Worm (Caenorhabditis elegans) whole organism, early embryonic: Measurements from ENCODE around the gene Y50E8A.5.

Experiments
- B0310.2 ChIP-seq: sonication (generic microtip); optimal IDR thresholded peaks from 2 replicates; lab custom pipeline; 2016; ENCODE audit warnings: mild to moderate bottlenecking, missing genetic modification characterization, missing compliant biosample characterization
- F13C5.2 ChIP-seq: sonication (generic microtip); optimal IDR thresholded peaks from 2 replicates; lab custom pipeline; 2017; ENCODE audit warnings: mild to moderate bottlenecking, missing genetic modification characterization, inconsistent platforms, missing compliant biosample characterization
- aly-1 ChIP-seq: sonication (generic microtip); optimal IDR thresholded peaks from 2 replicates; lab custom pipeline; 2016; ENCODE audit warnings: missing genetic modification characterization, missing compliant biosample characterization
- ama-1 ChIP-seq: fragments of 150-350 bp; optimal IDR thresholded peaks from 2 replicates; lab custom pipeline; 2014
- ceh-13 ChIP-seq: fragments of 200-800 bp; sonication (Bioruptor generic); optimal IDR thresholded peaks from 2 replicates; lab custom pipeline; 2018; ENCODE audit warnings: mild to moderate bottlenecking, missing genetic modification characterization, missing compliant biosample characterization
- ceh-36 ChIP-seq: sonication (generic microtip); optimal IDR thresholded peaks from 2 replicates; lab custom pipeline; 2016; ENCODE audit warnings: missing genetic modification characterization, inconsistent platforms, missing compliant biosample characterization
- ets-7 ChIP-seq: sonication (generic microtip); optimal IDR thresholded peaks from 2 replicates; lab custom pipeline; 2016; ENCODE audit warnings: missing genotype, missing genetic modification characterization, missing compliant biosample characterization
- flt-1 ChIP-seq: fragments of 200-800 bp; sonication (Bioruptor generic); IDR thresholded peaks from 2 replicates; pipeline ENCODE4 v1.3.6; 2022; ENCODE audit warnings: missing genetic modification characterization, missing compliant biosample characterization
- hmbx-1 ChIP-seq: sonication (generic microtip); optimal IDR thresholded peaks from 2 replicates; lab custom pipeline; 2016; ENCODE audit warnings: mild to moderate bottlenecking, missing genetic modification characterization, missing compliant biosample characterization
- hmg-4 ChIP-seq: fragments of 200-800 bp; sonication (Bioruptor generic); optimal IDR thresholded peaks from 2 replicates; lab custom pipeline; 2018; ENCODE audit warnings: mild to moderate bottlenecking, missing genetic modification characterization, missing compliant biosample characterization
- hnd-1 ChIP-seq: sonication (generic microtip); optimal IDR thresholded peaks from 2 replicates; lab custom pipeline; 2016; ENCODE audit warnings: missing genetic modification characterization, missing compliant biosample characterization
- pes-1 ChIP-seq: fragments of 200-800 bp; sonication (Bioruptor generic); IDR thresholded peaks from 2 replicates; pipeline ENCODE4 v1.3.6; 2022; ENCODE audit warnings: missing genetic modification reagents, missing genetic modification characterization, missing compliant biosample characterization
- scrt-1 ChIP-seq: fragments of 200-800 bp; sonication (Bioruptor generic); IDR thresholded peaks from 2 replicates; pipeline ENCODE4 v1.3.6; 2022; ENCODE audit warnings: missing genetic modification characterization, missing compliant biosample characterization
- sea-1 ChIP-seq: fragments of 200-800 bp; sonication (Bioruptor generic); conservative IDR thresholded peaks from 2 replicates; pipeline ENCODE4 v1.3.6; 2022; ENCODE audit warnings: missing genetic modification characterization, missing compliant biosample characterization
- tbx-11 ChIP-seq: fragments of 200-800 bp; sonication (Bioruptor generic); IDR thresholded peaks from 2 replicates; pipeline ENCODE4 v1.3.6; 2022; ENCODE audit warnings: missing genetic modification characterization, missing compliant biosample characterization
- tbx-37 ChIP-seq: fragments of 200-800 bp; sonication (Bioruptor generic); conservative IDR thresholded peaks from 2 replicates; pipeline ENCODE4 v1.3.6; 2022; ENCODE audit warnings: missing genetic modification reagents, missing genetic modification characterization, missing compliant biosample characterization
- tra-4 ChIP-seq: sonication (generic microtip); optimal IDR thresholded peaks from 2 replicates; lab custom pipeline; 2017; ENCODE audit warnings: missing genetic modification characterization, missing compliant biosample characterization

The Y50E8A.5 gene

ce11 chrV:14736851-14737250 lies at the start of gene Y50E8A.5:
TSS of gene Y50E8A.5 (minus strand) at chrV:14736951.
- TF ChIP-seq hmbx-1 (tag; lab: Kevin White, UChicago) (no peak), hmg-4 (GFP tag; lab: Kevin White, UChicago) (no peak), F13C5.2 (no peak), tbx-11 (GFP tag; lab: Robert Waterston, UW) (no peak), aly-1 (tag; lab: Kevin White, UChicago) (no peak), hnd-1 (no peak), tbx-37 (GFP tag; lab: Robert Waterston, UW) (no peak), ama-1 (lab: Kevin White, UChicago) (no peak), scrt-1 (GFP tag; lab: Robert Waterston, UW) (no peak), flt-1 (no peak), pes-1 (GFP tag; lab: Robert Waterston, UW) (no peak), ets-7 (tag; lab: Kevin White, UChicago) (no peak), B0310.2 (no peak), ceh-36 (tag; lab: Kevin White, UChicago) (no peak), ceh-13 (GFP tag; lab: Kevin White, UChicago) (no peak)

ce11 chrV:14784787-14785186 lies 48.0 kb upstream of the Y50E8A.5 start:
- TF ChIP-seq F13C5.2 (no peak), ama-1 (lab: Kevin White, UChicago) (no peak), ceh-13 (GFP tag; lab: Kevin White, UChicago) (no peak), tbx-37 (GFP tag; lab: Robert Waterston, UW) (no peak), flt-1 (no peak), hmbx-1 (tag; lab: Kevin White, UChicago) (no peak), hnd-1 (no peak), B0310.2 (no peak), scrt-1 (GFP tag; lab: Robert Waterston, UW) (no peak), tra-4 (no peak), hmg-4 (GFP tag; lab: Kevin White, UChicago) (no peak), ets-7 (tag; lab: Kevin White, UChicago) (no peak), aly-1 (tag; lab: Kevin White, UChicago) (no peak), tbx-11 (GFP tag; lab: Robert Waterston, UW) (no peak), pes-1 (GFP tag; lab: Robert Waterston, UW) (no peak), sea-1 (GFP tag; lab: Robert Waterston, UW) (no peak), ceh-36 (tag; lab: Kevin White, UChicago) (no peak)

- TF ChIP-seq B0310.2: no peak
- no peak for TF ChIP-seq tbx-11 (GFP tag; lab: Robert Waterston, UW)
- TF ChIP-seq tbx-37 (GFP tag; lab: Robert Waterston, UW): no peak
- no peak for TF ChIP-seq hmbx-1 (tag; lab: Kevin White, UChicago)
- no peak for TF ChIP-seq hnd-1
- no peak for TF ChIP-seq pes-1 (GFP tag; lab: Robert Waterston, UW)
- TF ChIP-seq ets-7 (tag; lab: Kevin White, UChicago): no peak
- TF ChIP-seq sea-1 (GFP tag; lab: Robert Waterston, UW): no peak
Observed at ce11 chrV:14784160-14784774, 47.5 kb upstream of the Y50E8A.5 start, which contains the start of gene Y50E8A.12. TSS of gene Y50E8A.12 (minus strand) at chrV:14784210.

ce11 chrV:14781130-14781529 lies 44.4 kb upstream of the Y50E8A.5 start, which contains the start of gene Y50E8A.11:
TSS of gene Y50E8A.11 (plus strand) at chrV:14781430.
- TF ChIP-seq aly-1 (tag; lab: Kevin White, UChicago) (no peak), pes-1 (GFP tag; lab: Robert Waterston, UW) (no peak)

ce11 chrV:14779644-14780043 lies 42.9 kb upstream of the Y50E8A.5 start, which contains the start of the genes scrm-7 and Y50E8A.10:
TSS of gene scrm-7 (minus strand) at chrV:14779744.
TSS of gene Y50E8A.10 (plus strand) at chrV:14779996.
- TF ChIP-seq tra-4: no peak
- TF ChIP-seq ceh-36 (tag; lab: Kevin White, UChicago): no peak
- TF ChIP-seq hnd-1: no peak
- no peak for TF ChIP-seq ceh-13 (GFP tag; lab: Kevin White, UChicago)
- TF ChIP-seq pes-1 (GFP tag; lab: Robert Waterston, UW): no peak
- TF ChIP-seq B0310.2: no peak
- TF ChIP-seq flt-1: no peak

ce11 chrV:14773048-14773447 lies 36.3 kb upstream of the Y50E8A.5 start, which contains the start of gene haf-7:
TSS of gene haf-7 (plus strand) at chrV:14773258.
- TF ChIP-seq F13C5.2: no peak

- TF ChIP-seq flt-1 (no peak), hmbx-1 (tag; lab: Kevin White, UChicago) (no peak), hmg-4 (GFP tag; lab: Kevin White, UChicago) (no peak), ama-1 (lab: Kevin White, UChicago) (no peak), F13C5.2 (no peak), hnd-1 (no peak), ceh-13 (GFP tag; lab: Kevin White, UChicago) (no peak), tbx-37 (GFP tag; lab: Robert Waterston, UW) (no peak), pes-1 (GFP tag; lab: Robert Waterston, UW) (no peak), sea-1 (GFP tag; lab: Robert Waterston, UW) (no peak), ceh-36 (tag; lab: Kevin White, UChicago) (no peak), ets-7 (tag; lab: Kevin White, UChicago) (no peak), aly-1 (tag; lab: Kevin White, UChicago) (no peak), B0310.2 (no peak)
Observed at ce11 chrV:14763582-14763981, 26.8 kb upstream of the Y50E8A.5 start.

- TF ChIP-seq scrt-1 (GFP tag; lab: Robert Waterston, UW): no peak
- TF ChIP-seq tbx-11 (GFP tag; lab: Robert Waterston, UW): no peak
- TF ChIP-seq ceh-13 (GFP tag; lab: Kevin White, UChicago): no peak
- TF ChIP-seq pes-1 (GFP tag; lab: Robert Waterston, UW): no peak
- TF ChIP-seq aly-1 (tag; lab: Kevin White, UChicago): no peak
- TF ChIP-seq F13C5.2: no peak
- no peak for TF ChIP-seq tra-4
- TF ChIP-seq hmbx-1 (tag; lab: Kevin White, UChicago): no peak
- TF ChIP-seq ceh-36 (tag; lab: Kevin White, UChicago): no peak
- TF ChIP-seq hmg-4 (GFP tag; lab: Kevin White, UChicago): no peak
- TF ChIP-seq ama-1 (lab: Kevin White, UChicago): no peak
- TF ChIP-seq flt-1: no peak
- TF ChIP-seq hnd-1: no peak
- TF ChIP-seq ets-7 (tag; lab: Kevin White, UChicago): no peak
Observed at ce11 chrV:14762563-14762962, 25.8 kb upstream of the Y50E8A.5 start.
